Worm (Caenorhabditis elegans) whole organism, L4/young adult: ENCODE data around the gene R08B4.3.

Source experiments
- W03F9.2 ChIP-seq: fragments of 150-350 bp; optimal IDR thresholded peaks from 2 replicates; lab custom pipeline; 2014; ENCODE audit warnings: missing biosample characterization, missing genetic modification characterization
- him-1 ChIP-seq: sonication (generic microtip); optimal IDR thresholded peaks from 2 replicates; lab custom pipeline; 2016; ENCODE audit warnings: missing genotype, missing genetic modification reagents, missing genetic modification characterization, missing compliant biosample characterization

ce11 chrX:11126259-11126658, 5.5 kb upstream of the R08B4.3 start:
- TF ChIP-seq him-1, result no peak
- no peak for TF ChIP-seq W03F9.2 (tag; lab: Kevin White, UChicago)
